Worm (Caenorhabditis elegans): ENCODE results near the gene let-23.

DNA sequence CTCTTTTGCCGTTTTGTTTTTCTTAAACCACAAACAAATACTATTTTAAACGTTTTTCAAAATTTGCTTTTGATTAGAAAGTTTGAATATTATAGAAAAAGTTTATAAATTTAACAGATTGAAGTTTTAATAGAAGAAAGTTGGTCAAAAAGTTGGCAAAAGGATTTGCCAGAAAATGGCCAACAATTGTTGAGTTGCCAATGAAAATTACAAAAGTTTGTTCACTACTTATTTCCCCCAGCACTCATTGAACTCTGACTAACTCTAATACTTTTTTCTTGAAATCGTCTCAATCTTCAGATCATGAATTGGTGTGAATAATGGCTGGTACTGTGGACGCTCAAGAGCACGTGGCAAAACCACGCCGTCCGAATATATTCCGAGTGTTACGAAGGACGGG, 12.8 kb downstream of the let-23 start, which contains the start of gene ZK1067.4:
- no peak for TF ChIP-seq aly-2 (tag; optimal IDR thresholded peaks at IDR 0.05)
- no peak for TF ChIP-seq nhr-77 (tag; optimal IDR thresholded peaks at IDR 0.05)
- TF ChIP-seq lin-13 (GFP tag; optimal IDR thresholded peaks at IDR 0.05) = no peak
- TF ChIP-seq lsy-2 (tag; optimal IDR thresholded peaks at IDR 0.05) = no peak
- no peak for TF ChIP-seq saeg-2 (GFP tag; IDR thresholded peaks at IDR 0.05)
- no peak for TF ChIP-seq dmd-6 (GFP tag; IDR thresholded peaks at IDR 0.05)
